Fruit fly (Drosophila melanogaster) whole organism, embryonic: ENCODE data around the gene Bap60.

ENCODE experiments used
- Adf1 ChIP-seq: fragments of 200-800 bp; sonication (Bioruptor generic); IDR thresholded peaks from 2 replicates; pipeline ENCODE4 v1.3.6; 2022; ENCODE audit warnings: missing biosample characterization, missing genetic modification characterization
- Asciz ChIP-seq: fragments of 200-800 bp; sonication (Bioruptor generic); optimal IDR thresholded peaks from 2 replicates; lab custom pipeline; 2017; ENCODE audit warnings: missing biosample characterization, mild to moderate bottlenecking, missing genetic modification characterization, missing genetic modification reagents
- BtbVII ChIP-seq: fragments of 200-800 bp; sonication (Bioruptor generic); optimal IDR thresholded peaks from 3 replicates; lab custom pipeline; 2017; ENCODE audit warnings: missing biosample characterization, mild to moderate bottlenecking, missing genetic modification characterization
- CG12391 ChIP-seq: fragments of 200-800 bp; sonication (Bioruptor generic); optimal IDR thresholded peaks from 3 replicates; lab custom pipeline; 2018; ENCODE audit warnings: missing biosample characterization, mild to moderate bottlenecking, missing genetic modification characterization, moderate library complexity
- CG12744 ChIP-seq: fragments of 200-800 bp; sonication (Bioruptor generic); optimal IDR thresholded peaks from 2 replicates; lab custom pipeline; 2016; ENCODE audit warnings: missing biosample characterization, missing genetic modification characterization
- CG13424 ChIP-seq: fragments of 200-800 bp; sonication (Bioruptor generic); optimal IDR thresholded peaks from 2 replicates; lab custom pipeline; 2019; ENCODE audit warnings: missing biosample characterization, mild to moderate bottlenecking, missing genetic modification characterization, moderate library complexity
- CG13894 ChIP-seq: fragments of 200-800 bp; sonication (Bioruptor generic); optimal IDR thresholded peaks from 3 replicates; lab custom pipeline; 2018; ENCODE audit warnings: missing biosample characterization, mild to moderate bottlenecking, missing genetic modification characterization, moderate library complexity
- CG16779 ChIP-seq: fragments of 200-800 bp; sonication (Bioruptor generic); IDR thresholded peaks from 2 replicates; pipeline ENCODE4 v1.3.6; 2022; ENCODE audit warnings: missing biosample characterization, missing genetic modification characterization
- CG17361 ChIP-seq: fragments of 200-800 bp; sonication (Bioruptor generic); IDR thresholded peaks from 3 replicates; pipeline ENCODE4 v1.3.6; 2022; ENCODE audit warnings: missing biosample characterization, missing genetic modification characterization
- CG18619 ChIP-seq: fragments of 200-800 bp; sonication (Bioruptor generic); optimal IDR thresholded peaks from 3 replicates; lab custom pipeline; 2017; ENCODE audit warnings: missing biosample characterization, mild to moderate bottlenecking, missing genetic modification characterization
- CG2116 ChIP-seq: fragments of 200-800 bp; sonication (Bioruptor generic); optimal IDR thresholded peaks from 3 replicates; lab custom pipeline; 2018; ENCODE audit warnings: missing biosample characterization, mild to moderate bottlenecking, missing genetic modification characterization
- CG2202 ChIP-seq: fragments of 200-800 bp; sonication (Bioruptor generic); optimal IDR thresholded peaks from 2 replicates; lab custom pipeline; 2018; ENCODE audit warnings: missing biosample characterization, mild to moderate bottlenecking, missing genetic modification characterization
- CG2712 ChIP-seq: fragments of 200-800 bp; optimal IDR thresholded peaks from 3 replicates; lab custom pipeline; 2019; ENCODE audit warnings: missing biosample characterization, mild to moderate bottlenecking, missing genetic modification characterization, moderate library complexity
- CG3838 ChIP-seq: fragments of 200-800 bp; sonication (Bioruptor generic); optimal IDR thresholded peaks from 3 replicates; lab custom pipeline; 2016; ENCODE audit warnings: missing biosample characterization, missing genetic modification characterization
- CG43689 ChIP-seq: fragments of 200-800 bp; sonication (Bioruptor generic); IDR thresholded peaks from 2 replicates; pipeline ENCODE4 v1.3.6; 2022; ENCODE audit warnings: missing biosample characterization, missing genetic modification characterization
- CG4424 ChIP-seq: fragments of 200-800 bp; sonication (Bioruptor generic); optimal IDR thresholded peaks from 3 replicates; lab custom pipeline; 2016; ENCODE audit warnings: missing biosample characterization, missing genetic modification characterization
- CG4617 ChIP-seq: fragments of 200-800 bp; sonication (Bioruptor generic); optimal IDR thresholded peaks from 3 replicates; lab custom pipeline; 2016; ENCODE audit warnings: missing biosample characterization, missing genetic modification characterization, borderline replicate concordance
- CG6854 ChIP-seq: fragments of 200-800 bp; sonication (Bioruptor generic); optimal IDR thresholded peaks from 3 replicates; lab custom pipeline; 2017; ENCODE audit warnings: missing biosample characterization, mild to moderate bottlenecking, missing genetic modification characterization
- CG8281 ChIP-seq: fragments of 200-800 bp; sonication (Bioruptor generic); optimal IDR thresholded peaks from 2 replicates; lab custom pipeline; 2018; ENCODE audit warnings: missing biosample characterization, mild to moderate bottlenecking, missing genetic modification characterization, moderate library complexity
- CG8359 ChIP-seq: fragments of 200-800 bp; sonication (Bioruptor generic); optimal IDR thresholded peaks from 2 replicates; lab custom pipeline; 2017; ENCODE audit warnings: missing biosample characterization, mild to moderate bottlenecking, missing genetic modification characterization, borderline replicate concordance
- CG8388 ChIP-seq: fragments of 200-800 bp; sonication (Bioruptor generic); optimal IDR thresholded peaks from 2 replicates; lab custom pipeline; 2019; ENCODE audit warnings: missing biosample characterization, mild to moderate bottlenecking, missing genetic modification characterization, moderate library complexity
- CG9609 ChIP-seq: fragments of 200-800 bp; sonication (Bioruptor generic); optimal IDR thresholded peaks from 3 replicates; lab custom pipeline; 2016; ENCODE audit warnings: missing biosample characterization, missing genetic modification characterization
- CG9876 ChIP-seq: fragments of 200-800 bp; sonication (Bioruptor generic); optimal IDR thresholded peaks from 2 replicates; lab custom pipeline; 2016; ENCODE audit warnings: missing biosample characterization, missing genetic modification characterization
- D ChIP-seq, 2 experiments: fragments of 200-800 bp in 1 of 2; fragments of >200 bp in 1 of 2; sonication (Bioruptor generic) in 1 of 2; optimal IDR thresholded peaks; 2 replicates in 1 of 2; 3 replicates in 1 of 2; lab custom pipeline; 2017; ENCODE audit warnings: mild to moderate bottlenecking in 1 of 2, missing biosample characterization in 1 of 2, missing genetic modification characterization in 1 of 2, missing genetic modification reagents in 1 of 2
- Hey ChIP-seq: fragments of 200-800 bp; sonication (Bioruptor generic); optimal IDR thresholded peaks from 3 replicates; lab custom pipeline; 2018; ENCODE audit warnings: missing biosample characterization, mild to moderate bottlenecking, missing genetic modification characterization
- Kr ChIP-seq: fragments of 200-800 bp; sonication (Bioruptor generic); optimal IDR thresholded peaks from 2 replicates; lab custom pipeline; 2017; ENCODE audit warnings: missing biosample characterization, mild to moderate bottlenecking, missing genetic modification characterization
- Max ChIP-seq: fragments of 200-800 bp; sonication (Bioruptor generic); optimal IDR thresholded peaks from 2 replicates; lab custom pipeline; 2016; ENCODE audit warnings: missing biosample characterization, mild to moderate bottlenecking, missing genetic modification characterization
- Meics ChIP-seq: fragments of 200-800 bp; sonication (Bioruptor generic); optimal IDR thresholded peaks from 2 replicates; lab custom pipeline; 2017; ENCODE audit warnings: missing biosample characterization, mild to moderate bottlenecking, missing genetic modification characterization
- NC2β ChIP-seq: fragments of 200-800 bp; sonication (Bioruptor generic); optimal IDR thresholded peaks from 2 replicates; lab custom pipeline; 2016; ENCODE audit warnings: missing biosample characterization, missing genetic modification characterization
- Ravus ChIP-seq: fragments of 200-800 bp; sonication (Bioruptor generic); IDR thresholded peaks from 2 replicates; pipeline ENCODE4 v1.3.6; 2022; ENCODE audit warnings: missing biosample characterization, missing genetic modification characterization
- Scr ChIP-seq: fragments of 200-800 bp; sonication (Bioruptor generic); IDR thresholded peaks from 2 replicates; pipeline ENCODE4 v1.3.6; 2022; ENCODE audit warnings: missing biosample characterization, missing genetic modification characterization; ENCODE audit not compliant: partially characterized antibody
- Tbp ChIP-seq: fragments of >200 bp; optimal IDR thresholded peaks from 2 replicates; lab custom pipeline; 2018; ENCODE audit warnings: missing biosample characterization, missing genetic modification characterization
- bsh ChIP-seq, 2 experiments: fragments of 200-800 bp; sonication (Bioruptor generic); optimal IDR thresholded peaks; 2 replicates each; lab custom pipeline; 2017 to 2018; ENCODE audit warnings: mild to moderate bottlenecking in 2 of 2, missing biosample characterization in 2 of 2, missing genetic modification characterization in 2 of 2, moderate library complexity in 1 of 2
- crol ChIP-seq: fragments of 200-800 bp; sonication (Bioruptor generic); IDR thresholded peaks from 2 replicates; pipeline ENCODE4 v1.3.6; 2022; ENCODE audit warnings: missing biosample characterization, missing genetic modification characterization
- cwo ChIP-seq: fragments of 200-800 bp; sonication (Bioruptor generic); optimal IDR thresholded peaks from 3 replicates; lab custom pipeline; 2017; ENCODE audit warnings: missing biosample characterization, missing genetic modification characterization, mild to moderate bottlenecking, moderate library complexity, missing genetic modification reagents
- dm ChIP-seq: fragments of 200-800 bp; sonication (Bioruptor generic); optimal IDR thresholded peaks from 3 replicates; lab custom pipeline; 2016; ENCODE audit warnings: missing biosample characterization, missing genetic modification characterization
- fd64A ChIP-seq: fragments of 200-800 bp; sonication (Bioruptor generic); optimal IDR thresholded peaks from 3 replicates; lab custom pipeline; 2018; ENCODE audit warnings: missing biosample characterization, mild to moderate bottlenecking, missing genetic modification characterization
- jumu ChIP-seq: fragments of 200-800 bp; sonication (Bioruptor generic); optimal IDR thresholded peaks from 3 replicates; lab custom pipeline; 2016; ENCODE audit warnings: missing biosample characterization, missing genetic modification characterization
- nerfin-2 ChIP-seq: fragments of 200-800 bp; sonication (Bioruptor generic); IDR thresholded peaks from 2 replicates; pipeline ENCODE4 v1.3.6; 2022; ENCODE audit warnings: missing biosample characterization, missing genetic modification characterization; ENCODE audit not compliant: partially characterized antibody
- pb ChIP-seq: fragments of 200-800 bp; sonication (Bioruptor generic); optimal IDR thresholded peaks from 3 replicates; lab custom pipeline; 2016; ENCODE audit warnings: missing biosample characterization, missing genetic modification characterization
- phol ChIP-seq: fragments of 200-800 bp; sonication (Bioruptor generic); optimal IDR thresholded peaks from 3 replicates; lab custom pipeline; 2018; ENCODE audit warnings: missing biosample characterization, mild to moderate bottlenecking, missing genetic modification characterization, moderate library complexity
- ranshi ChIP-seq: fragments of 200-800 bp; sonication (Bioruptor generic); IDR thresholded peaks from 2 replicates; pipeline ENCODE4 v1.3.6; 2022; ENCODE audit warnings: missing biosample characterization, missing genetic modification characterization
- rib ChIP-seq: fragments of 200-800 bp; sonication (Bioruptor generic); IDR thresholded peaks from 2 replicates; pipeline ENCODE4 v1.3.6; 2022; ENCODE audit warnings: missing biosample characterization, missing genetic modification characterization
- slp2 ChIP-seq: fragments of 200-800 bp; sonication (Bioruptor generic); optimal IDR thresholded peaks from 2 replicates; lab custom pipeline; 2016; ENCODE audit warnings: missing biosample characterization, missing genetic modification characterization
- stwl ChIP-seq: fragments of 200-800 bp; sonication (Bioruptor generic); optimal IDR thresholded peaks from 3 replicates; lab custom pipeline; 2018; ENCODE audit warnings: missing biosample characterization, mild to moderate bottlenecking, missing genetic modification characterization, moderate library complexity
- tio ChIP-seq: fragments of 200-800 bp; sonication (Bioruptor generic); optimal IDR thresholded peaks from 2 replicates; lab custom pipeline; 2017; ENCODE audit warnings: missing biosample characterization, missing genetic modification characterization, inconsistent platforms
- trem ChIP-seq: fragments of 200-800 bp; optimal IDR thresholded peaks from 3 replicates; lab custom pipeline; 2019; ENCODE audit warnings: missing biosample characterization, mild to moderate bottlenecking, missing genetic modification characterization, moderate library complexity
- tup ChIP-seq: fragments of 200-800 bp; sonication (Bioruptor generic); optimal IDR thresholded peaks from 2 replicates; lab custom pipeline; 2016; ENCODE audit warnings: missing biosample characterization, mild to moderate bottlenecking, missing genetic modification characterization, moderate library complexity

The Bap60 gene

dm6 chrX:13136939-13137697 lies 22.2 kb downstream of the Bap60 start (continued):
- no peak for TF ChIP-seq CG6854 (GFP tag; lab: Kevin White, UChicago)
- peak; percentile 13 for TF ChIP-seq BtbVII (GFP tag; lab: Kevin White, UChicago)
- TF ChIP-seq jumu: no peak
- peak; percentile 31; the same call in 1 of the 2 replicates for TF ChIP-seq crol
- peak; percentile 43 for TF ChIP-seq CG2712 (tag; lab: Kevin White, UChicago)
- TF ChIP-seq CG9609 (GFP tag; lab: Kevin White, UChicago): no peak
- peak; percentile 50 for TF ChIP-seq CG13424
- no peak for TF ChIP-seq CG18619 (GFP tag; lab: Kevin White, UChicago)
- TF ChIP-seq slp2 (GFP tag; lab: Kevin White, UChicago): no peak
- peak; percentile 71 for TF ChIP-seq ranshi (GFP tag; lab: Robert Waterston, UW)
- no peak for TF ChIP-seq Max (GFP tag; lab: Kevin White, UChicago)
- no peak for TF ChIP-seq tio
- TF ChIP-seq Scr: no peak
- TF ChIP-seq CG17361 (GFP tag; lab: Robert Waterston, UW): peak; percentile 42; the same call in 2 of the 3 replicates
- TF ChIP-seq phol: peak; percentile 47
- no peak for TF ChIP-seq NC2β
- no peak for TF ChIP-seq Tbp
- TF ChIP-seq CG2116 (GFP tag; lab: Kevin White, UChicago): no peak
- no peak for TF ChIP-seq CG16779 (GFP tag; lab: Robert Waterston, UW)
- TF ChIP-seq cwo (GFP tag; lab: Kevin White, UChicago): peak; percentile 14
- TF ChIP-seq nerfin-2 (GFP tag; lab: Robert Waterston, UW): no peak
- no peak for TF ChIP-seq CG3838 (GFP tag; lab: Kevin White, UChicago)
- TF ChIP-seq CG8281 (tag; lab: Kevin White, UChicago): peak; percentile 46
- TF ChIP-seq Hey: no peak
- no peak for TF ChIP-seq CG4617
- peak; percentile 20 for TF ChIP-seq CG2202
- TF ChIP-seq CG9876: no peak
- no peak for TF ChIP-seq trem (tag; lab: Kevin White, UChicago)
- TF ChIP-seq bsh (GFP tag; optimal IDR thresholded peaks at IDR 0.05; lab: Kevin White, UChicago): peak in 1 of 2 experiments; percentile 61
- no peak for TF ChIP-seq Adf1 (GFP tag; lab: Robert Waterston, UW)
- no peak for TF ChIP-seq D (optimal IDR thresholded peaks at IDR 0.05; lab: Kevin White, UChicago)
- TF ChIP-seq D (GFP tag; optimal IDR thresholded peaks at IDR 0.05; lab: Kevin White, UChicago): peak; percentile 38
- no peak for TF ChIP-seq CG12744 (GFP tag; lab: Kevin White, UChicago)
- TF ChIP-seq stwl (tag; lab: Kevin White, UChicago): no peak
- TF ChIP-seq fd64A (GFP tag; lab: Kevin White, UChicago): no peak
- peak; percentile 11 for TF ChIP-seq Meics (GFP tag; lab: Kevin White, UChicago)
- no peak for TF ChIP-seq pb (GFP tag; lab: Kevin White, UChicago)
- TF ChIP-seq CG13894 (tag; lab: Kevin White, UChicago): no peak
- TF ChIP-seq CG4424 (GFP tag; lab: Kevin White, UChicago): peak; percentile 14
- no peak; the same call in 1 of the 2 replicates for TF ChIP-seq CG43689 (GFP tag; lab: Robert Waterston, UW)
- TF ChIP-seq CG8388 (GFP tag; lab: Kevin White, UChicago): peak; percentile 10
- TF ChIP-seq Ravus (GFP tag; lab: Robert Waterston, UW): no peak
- TF ChIP-seq CG12391: peak; percentile 44
- TF ChIP-seq tup (GFP tag; lab: Kevin White, UChicago): no peak
- TF ChIP-seq CG8359: no peak
- TF ChIP-seq dm (GFP tag; lab: Kevin White, UChicago): no peak
- TF ChIP-seq Kr: no peak
- TF ChIP-seq Asciz (GFP tag; lab: Kevin White, UChicago): peak; percentile 50
- TF ChIP-seq rib (GFP tag; lab: Robert Waterston, UW): no peak
